Worm (Caenorhabditis elegans): Measurements from ENCODE around the gene rps-30.
A peak's percentile ranks its signal among the peaks of the same experiment; 100 is the strongest.

Gene rps-30

ce11 chrV:7820270-7820669, 43.9 kb downstream of the rps-30 start, which contains the start of gene lbp-4 (continued):
- peak; percentile 86 for TF ChIP-seq vab-15 (tag; optimal IDR thresholded peaks at IDR 0.05)
- peak; percentile 49 for TF ChIP-seq xbp-1 (tag; optimal IDR thresholded peaks at IDR 0.05)
- TF ChIP-seq ztf-11 (tag; optimal IDR thresholded peaks at IDR 0.05) = peak in 1 of 2 experiments; percentile 33
- no peak for TF ChIP-seq zip-4 (GFP tag; optimal IDR thresholded peaks at IDR 0.05)
- TF ChIP-seq C34B4.2 (tag; optimal IDR thresholded peaks at IDR 0.05) = no peak
- peak; percentile 83 for TF ChIP-seq lin-14 (GFP tag; optimal IDR thresholded peaks at IDR 0.05)
- TF ChIP-seq lin-15B (tag; optimal IDR thresholded peaks at IDR 0.05) = peak; percentile 26
- TF ChIP-seq ceh-90 (tag; optimal IDR thresholded peaks at IDR 0.05) = no peak
- TF ChIP-seq blmp-1 (tag; optimal IDR thresholded peaks at IDR 0.05) = no peak
- TF ChIP-seq tlp-1 (tag; optimal IDR thresholded peaks at IDR 0.05) = no peak
- peak; percentile 3 for TF ChIP-seq snpc-4 (tag; optimal IDR thresholded peaks at IDR 0.05)
- peak; percentile 54 for TF ChIP-seq nhr-71 (tag; optimal IDR thresholded peaks at IDR 0.05)
- TF ChIP-seq zag-1 (tag; optimal IDR thresholded peaks at IDR 0.05) = no peak
- TF ChIP-seq swsn-7 (tag; optimal IDR thresholded peaks at IDR 0.05) = peak; percentile 23
- TF ChIP-seq fkh-8 (tag; optimal IDR thresholded peaks at IDR 0.05) = peak; percentile 7
- peak; percentile 44 to 78 for TF ChIP-seq lin-35 (GFP tag; optimal IDR thresholded peaks at IDR 0.05)

- TF ChIP-seq fos-1 (tag; optimal IDR thresholded peaks at IDR 0.05) (peak; percentile 39), lsy-2 (tag; optimal IDR thresholded peaks at IDR 0.05) (peak; percentile 31 to 45), nhr-71 (tag; optimal IDR thresholded peaks at IDR 0.05) (peak; percentile 86), pqm-1 (tag; optimal IDR thresholded peaks at IDR 0.05) (no peak), lin-39 (tag; optimal IDR thresholded peaks at IDR 0.05) (peak; percentile 23), nhr-85 (tag) (no peak), ets-5 (GFP tag; IDR thresholded peaks at IDR 0.05) (no peak), nhr-84 (tag; optimal IDR thresholded peaks at IDR 0.05) (no peak), rnt-1 (tag; optimal IDR thresholded peaks at IDR 0.05) (peak; percentile 80), fkh-10 (GFP tag; optimal IDR thresholded peaks at IDR 0.05) (no peak), mab-9 (GFP tag; IDR thresholded peaks at IDR 0.05) (no peak), dsc-1 (tag; optimal IDR thresholded peaks at IDR 0.05) (peak; percentile 49), unc-130 (tag; optimal IDR thresholded peaks at IDR 0.05) (peak; percentile 46), egl-27 (tag; optimal IDR thresholded peaks at IDR 0.05) (no peak), nhr-20 (tag; optimal IDR thresholded peaks at IDR 0.05) (peak; percentile 44), snu-23 (GFP tag; optimal IDR thresholded peaks at IDR 0.05) (peak; percentile 53), irx-1 (tag; optimal IDR thresholded peaks at IDR 0.05) (no peak), mdl-1 (tag; optimal IDR thresholded peaks at IDR 0.05) (peak in 1 of 2 experiments; percentile 15), tlp-1 (tag; optimal IDR thresholded peaks at IDR 0.05) (no peak), ztf-4 (tag; optimal IDR thresholded peaks at IDR 0.05) (peak; percentile 56), nhr-76 (tag; optimal IDR thresholded peaks at IDR 0.05) (no peak), hlh-17 (GFP tag; optimal IDR thresholded peaks at IDR 0.05; ENCODE audit: borderline replicate concordance) (no peak), jun-1 (tag; optimal IDR thresholded peaks at IDR 0.05) (no peak), tbx-2 (tag; optimal IDR thresholded peaks at IDR 0.05) (peak; percentile 33), xbp-1 (tag; optimal IDR thresholded peaks at IDR 0.05) (peak; percentile 29), isw-1 (GFP tag; IDR thresholded peaks at IDR 0.05) (no peak), swsn-7 (tag; optimal IDR thresholded peaks at IDR 0.05) (peak; percentile 37), lin-13 (GFP tag; optimal IDR thresholded peaks at IDR 0.05) (no peak), unc-98 (GFP tag; IDR thresholded peaks at IDR 0.05) (0 out of 2 replicates have a peak, but pooled peaks have one; percentile 27), elt-3 (tag; optimal IDR thresholded peaks at IDR 0.05) (no peak), mef-2 (tag; optimal IDR thresholded peaks at IDR 0.05) (peak; percentile 33), sup-37 (GFP tag; optimal IDR thresholded peaks at IDR 0.05) (no peak), nhr-19 (GFP tag; conservative IDR thresholded peaks at IDR 0.05) (peak; percentile 47), unc-30 (tag; optimal IDR thresholded peaks at IDR 0.05) (no peak), lin-14 (GFP tag; optimal IDR thresholded peaks at IDR 0.05) (peak; percentile 90), C16A3.4 (tag; optimal IDR thresholded peaks at IDR 0.05) (no peak), ceh-82 (tag; optimal IDR thresholded peaks at IDR 0.05) (no peak), ces-1 (GFP tag; optimal IDR thresholded peaks at IDR 0.05) (no peak), dpl-1 (GFP tag; optimal IDR thresholded peaks at IDR 0.05) (no peak)
These were observed 46.3 kb downstream of the rps-30 start for ce11 chrV:7822655-7823054.

All from whole organism, L1 larva.